Fruit fly (Drosophila melanogaster) whole organism, embryonic: ENCODE measurements around the gene CG33986.

Experiments
- CG10274 ChIP-seq: fragments of 200-800 bp; sonication (Bioruptor generic); optimal IDR thresholded peaks from 3 replicates; lab custom pipeline; 2017; ENCODE audit warnings: missing biosample characterization, mild to moderate bottlenecking, missing genetic modification characterization
- CG15696 ChIP-seq: fragments of 200-800 bp; sonication (Bioruptor generic); optimal IDR thresholded peaks from 2 replicates; lab custom pipeline; 2019; ENCODE audit warnings: missing biosample characterization, mild to moderate bottlenecking, missing genetic modification characterization, moderate library complexity
- CG18011 ChIP-seq: fragments of 200-800 bp; sonication (Bioruptor generic); optimal IDR thresholded peaks from 2 replicates; lab custom pipeline; 2017; ENCODE audit warnings: missing biosample characterization, missing genetic modification characterization, mild to moderate bottlenecking, moderate library complexity, missing genotype
- CG9727 ChIP-seq: fragments of 200-800 bp; sonication (Bioruptor generic); optimal IDR thresholded peaks from 3 replicates; lab custom pipeline; 2017; ENCODE audit warnings: missing biosample characterization, mild to moderate bottlenecking, missing genetic modification characterization
- Gug ChIP-seq: fragments of 200-800 bp; sonication (Bioruptor generic); IDR thresholded peaks from 4 replicates; pipeline ENCODE4 v1.3.6; 2022; ENCODE audit warnings: missing biosample characterization, missing genetic modification characterization
- HHEX ChIP-seq: fragments of 200-800 bp; sonication (Bioruptor generic); optimal IDR thresholded peaks from 3 replicates; lab custom pipeline; 2017; ENCODE audit warnings: missing biosample characterization, mild to moderate bottlenecking, missing genetic modification characterization, missing genetic modification reagents
- Hey ChIP-seq: fragments of 200-800 bp; sonication (Bioruptor generic); optimal IDR thresholded peaks from 3 replicates; lab custom pipeline; 2018; ENCODE audit warnings: missing biosample characterization, mild to moderate bottlenecking, missing genetic modification characterization
- Stat92E ChIP-seq, 3 experiments: fragments of >200 bp in 2 of 3; fragments of 200-800 bp in 1 of 3; sonication (Bioruptor generic) in 1 of 3; optimal IDR thresholded peaks; 2 replicates each; lab custom pipeline; 2017 to 2019; ENCODE audit warnings: missing biosample characterization in 3 of 3, missing genetic modification characterization in 3 of 3, mild to moderate bottlenecking in 1 of 3, moderate library complexity in 1 of 3
- bigmax ChIP-seq: fragments of 200-800 bp; sonication (Bioruptor generic); optimal IDR thresholded peaks from 2 replicates; lab custom pipeline; 2018; ENCODE audit warnings: missing biosample characterization, mild to moderate bottlenecking, missing genetic modification characterization
- insv ChIP-seq, 2 experiments: fragments of 200-800 bp; sonication (Bioruptor generic); optimal IDR thresholded peaks; 3 replicates each; lab custom pipeline; 2016 to 2018; ENCODE audit warnings: missing biosample characterization in 2 of 2, missing genetic modification characterization in 2 of 2
- kni ChIP-seq: fragments of 200-800 bp; sonication (Bioruptor generic); optimal IDR thresholded peaks from 3 replicates; lab custom pipeline; 2017; ENCODE audit warnings: mild to moderate bottlenecking, missing biosample characterization, missing genetic modification reagents, missing genetic modification characterization
- otp ChIP-seq: fragments of 200-800 bp; sonication (Bioruptor generic); IDR thresholded peaks from 3 replicates; pipeline ENCODE4, ENCODE4 v1.3.6; 2022; ENCODE audit warnings: missing biosample characterization, missing genetic modification characterization
- sqz ChIP-seq: fragments of 200-800 bp; sonication (Bioruptor generic); optimal IDR thresholded peaks from 3 replicates; lab custom pipeline; 2018; ENCODE audit warnings: missing biosample characterization, mild to moderate bottlenecking, missing genetic modification characterization

DNA sequence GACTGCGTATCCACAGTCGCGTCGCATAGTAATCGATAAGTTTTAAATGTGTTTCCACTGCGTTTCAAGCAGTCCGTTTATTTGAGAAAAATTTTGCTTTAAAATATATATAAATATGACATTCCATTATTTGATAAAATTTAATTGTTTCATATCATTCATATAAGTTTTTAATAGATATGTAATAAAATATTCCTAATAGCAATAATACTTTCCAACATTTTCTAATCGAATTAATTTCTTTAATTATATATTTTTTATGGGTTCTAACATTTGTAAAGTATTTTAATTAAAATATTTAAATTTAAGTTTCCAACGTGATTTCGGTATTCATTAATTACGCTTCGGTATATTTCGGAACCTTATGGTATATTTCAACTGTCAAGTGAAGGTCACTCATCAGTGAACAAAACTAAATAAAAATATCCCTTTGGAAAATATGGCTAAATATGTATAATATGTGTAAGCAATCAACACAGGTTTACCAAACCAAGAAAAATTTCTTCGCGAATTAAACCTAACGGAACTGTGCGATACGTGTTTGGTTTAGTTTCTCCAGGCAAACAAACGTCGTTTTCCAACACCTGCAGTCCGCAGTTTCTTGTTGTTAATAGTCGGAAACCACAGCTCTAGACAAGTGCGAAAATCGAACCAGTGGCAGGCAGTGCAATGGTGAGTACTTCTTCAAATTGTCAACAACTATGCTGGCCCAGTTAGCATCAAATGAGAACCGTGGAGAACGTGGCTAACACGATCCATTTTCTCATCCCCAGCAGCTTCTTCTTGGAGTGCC is 38.2 kb upstream of the CG33986 start, which contains the start of the genes CG7739 and SCCRO:
- TF ChIP-seq Stat92E (GFP tag; optimal IDR thresholded peaks at IDR 0.05; lab: Kevin White, UChicago) (no peak), kni (GFP tag; lab: Kevin White, UChicago) (no peak), HHEX (GFP tag; lab: Kevin White, UChicago) (no peak), otp (0 out of 3 replicates have a peak, but pooled peaks have one; percentile 31), bigmax (no peak), CG18011 (GFP tag; lab: Kevin White, UChicago) (no peak), insv (GFP tag; optimal IDR thresholded peaks at IDR 0.05; lab: Kevin White, UChicago) (no peak), sqz (GFP tag; lab: Kevin White, UChicago) (no peak), Hey (tag; lab: Kevin White, UChicago) (no peak), CG9727 (GFP tag; lab: Kevin White, UChicago) (peak; percentile 60), CG10274 (GFP tag; lab: Kevin White, UChicago) (no peak), CG15696 (peak; percentile 43), Gug (GFP tag; lab: Robert Waterston, UW) (peak; percentile 68; the same call in 2 of the 4 replicates)
